Worm (Caenorhabditis elegans): ENCODE results near the gene glit-1.

ce11 chrX:4671837-4672236, 40.2 kb upstream of the glit-1 start:
- TF ChIP-seq nhr-67 (tag; optimal IDR thresholded peaks at IDR 0.05) (no peak), elt-1 (tag; optimal IDR thresholded peaks at IDR 0.05) (no peak), daf-12 (tag; optimal IDR thresholded peaks at IDR 0.05) (no peak)
